Fruit fly (Drosophila melanogaster): Measurements from ENCODE around the gene pnt.

pnt gene

dm6 chr3R:23363515-23364124, 17.7 kb upstream of the pnt start, which contains the start of gene CG4408 (continued):
- TF ChIP-seq Sox102F (GFP tag; optimal IDR thresholded peaks at IDR 0.05) (peak; percentile 91), CG6163 (GFP tag; IDR thresholded peaks at IDR 0.05) (peak; percentile 83), Smox (GFP tag; optimal IDR thresholded peaks at IDR 0.05) (peak; percentile 89), CG10631 (GFP tag; optimal IDR thresholded peaks at IDR 0.05) (peak; percentile 73), CG6854 (GFP tag; optimal IDR thresholded peaks at IDR 0.05) (peak; percentile 54), CG15336 (GFP tag; IDR thresholded peaks at IDR 0.05) (peak; percentile 68), Hr4 (GFP tag; optimal IDR thresholded peaks at IDR 0.05) (peak; percentile 76), Met (GFP tag; optimal IDR thresholded peaks at IDR 0.05) (peak; percentile 91), OdsH (GFP tag; optimal IDR thresholded peaks at IDR 0.05) (peak; percentile 83), Eip78C (GFP tag) (peak; percentile 85), CG8319 (GFP tag; optimal IDR thresholded peaks at IDR 0.05) (peak; percentile 71), ss (GFP tag; optimal IDR thresholded peaks at IDR 0.05) (peak; percentile 10 to 16), CG3919 (GFP tag; optimal IDR thresholded peaks at IDR 0.05) (peak; percentile 76)

dm6 chr3R:23360356-23360755, 14.4 kb upstream of the pnt start:
- TF ChIP-seq esn (GFP tag; optimal IDR thresholded peaks at IDR 0.05) (no peak), CG1621 (tag; optimal IDR thresholded peaks at IDR 0.05) (no peak), fkh (GFP tag; optimal IDR thresholded peaks at IDR 0.05) (no peak), svp (GFP tag) (peak; percentile 94)

- peak; percentile 70 for TF ChIP-seq svp (GFP tag)
- no peak for TF ChIP-seq CG7368 (GFP tag; optimal IDR thresholded peaks at IDR 0.05)
Measured at dm6 chr3R:23359420-23359819, 13.5 kb upstream of the pnt start.

dm6 chr3R:23358565-23359138, 12.7 kb upstream of the pnt start, which contains the start of gene RpS3:
RpS3 (plus strand) TSS chr3R:23358812.
- TF ChIP-seq CG6854 (GFP tag; optimal IDR thresholded peaks at IDR 0.05) = peak; percentile 80
- peak; percentile 14 for TF ChIP-seq net (GFP tag; optimal IDR thresholded peaks at IDR 0.05)
- peak; percentile 98 for TF ChIP-seq achi (GFP tag; optimal IDR thresholded peaks at IDR 0.05)
- TF ChIP-seq CG31627 (GFP tag; optimal IDR thresholded peaks at IDR 0.05) = no peak
- TF ChIP-seq Ets21C (GFP tag; optimal IDR thresholded peaks at IDR 0.05) = no peak
- TF ChIP-seq Eip78C (GFP tag) = peak; percentile 64
- TF ChIP-seq topi (GFP tag; optimal IDR thresholded peaks at IDR 0.05) = peak; percentile 18
- TF ChIP-seq Gug (GFP tag; IDR thresholded peaks at IDR 0.05) = no peak
- no peak for TF ChIP-seq CG4318 (GFP tag; optimal IDR thresholded peaks at IDR 0.05)
- no peak for TF ChIP-seq CG8319 (GFP tag; optimal IDR thresholded peaks at IDR 0.05)
- peak; percentile 1 for TF ChIP-seq Sox102F (GFP tag; optimal IDR thresholded peaks at IDR 0.05)
- TF ChIP-seq Lpt (GFP tag; optimal IDR thresholded peaks at IDR 0.05) = no peak
- peak; percentile 15 for TF ChIP-seq fkh (GFP tag; optimal IDR thresholded peaks at IDR 0.05)
- peak; percentile 5 for TF ChIP-seq CG3919 (GFP tag; optimal IDR thresholded peaks at IDR 0.05)
- TF ChIP-seq svp (GFP tag) = peak; percentile 14
- no peak for TF ChIP-seq Met (GFP tag; optimal IDR thresholded peaks at IDR 0.05)
- TF ChIP-seq ss (GFP tag; optimal IDR thresholded peaks at IDR 0.05) = peak; percentile 25 to 49
- no peak for TF ChIP-seq OdsH (GFP tag; optimal IDR thresholded peaks at IDR 0.05)
- peak; percentile 4 for TF ChIP-seq CG34406 (GFP tag; optimal IDR thresholded peaks at IDR 0.05)
- peak; percentile 8 for TF ChIP-seq CG6276 (GFP tag; optimal IDR thresholded peaks at IDR 0.05)
- no peak for TF ChIP-seq CG6163 (GFP tag; IDR thresholded peaks at IDR 0.05)
- no peak for TF ChIP-seq CG7368 (GFP tag; optimal IDR thresholded peaks at IDR 0.05)
- no peak for TF ChIP-seq Blimp-1 (GFP tag; optimal IDR thresholded peaks at IDR 0.05)
- peak; percentile 35 for TF ChIP-seq Ets96B (tag; optimal IDR thresholded peaks at IDR 0.05)
- TF ChIP-seq eg (GFP tag; IDR thresholded peaks at IDR 0.05) = no peak; the same call in 2 of the 3 replicates

dm6 chr3R:23356920-23357386, 11.0 kb upstream of the pnt start:
- TF ChIP-seq Eip78C (GFP tag) = peak; percentile 92
- peak; percentile 38 for TF ChIP-seq Blimp-1 (GFP tag; optimal IDR thresholded peaks at IDR 0.05)
- TF ChIP-seq Smox (GFP tag; optimal IDR thresholded peaks at IDR 0.05) = peak; percentile 57
- peak; percentile 57 to 68 for TF ChIP-seq ss (GFP tag; optimal IDR thresholded peaks at IDR 0.05)
- TF ChIP-seq achi (GFP tag; optimal IDR thresholded peaks at IDR 0.05) = peak; percentile 86
- peak; percentile 88 for TF ChIP-seq CG34406 (GFP tag; optimal IDR thresholded peaks at IDR 0.05)
- peak; percentile 72 for TF ChIP-seq esn (GFP tag; optimal IDR thresholded peaks at IDR 0.05)
- TF ChIP-seq CG10669 (GFP tag; optimal IDR thresholded peaks at IDR 0.05) = peak; percentile 61
- TF ChIP-seq CG15336 (GFP tag; IDR thresholded peaks at IDR 0.05) = peak; percentile 93
- TF ChIP-seq fd59A (GFP tag; optimal IDR thresholded peaks at IDR 0.05) = peak; percentile 25
- TF ChIP-seq CG31627 (GFP tag; optimal IDR thresholded peaks at IDR 0.05) = peak; percentile 39
- peak; percentile 62 for TF ChIP-seq CG7368 (GFP tag; optimal IDR thresholded peaks at IDR 0.05)
- TF ChIP-seq CG8319 (GFP tag; optimal IDR thresholded peaks at IDR 0.05) = peak; percentile 18
- TF ChIP-seq CG11294 (GFP tag; IDR thresholded peaks at IDR 0.05) = peak; percentile 50; the same call in 1 of the 2 replicates
- peak; percentile 45 for TF ChIP-seq dac (GFP tag; optimal IDR thresholded peaks at IDR 0.05)
- TF ChIP-seq CG10631 (GFP tag; optimal IDR thresholded peaks at IDR 0.05) = peak; percentile 78
- peak; percentile 61 for TF ChIP-seq topi (GFP tag; optimal IDR thresholded peaks at IDR 0.05)
- peak; percentile 75 for TF ChIP-seq CG3919 (GFP tag; optimal IDR thresholded peaks at IDR 0.05)
- TF ChIP-seq acj6 (GFP tag; optimal IDR thresholded peaks at IDR 0.05) = peak; percentile 78
- TF ChIP-seq svp (GFP tag) = peak; percentile 68
- peak; percentile 62 for TF ChIP-seq Ets96B (tag; optimal IDR thresholded peaks at IDR 0.05)
- TF ChIP-seq Ets21C (GFP tag; optimal IDR thresholded peaks at IDR 0.05) = no peak
- no peak for TF ChIP-seq fd85E (GFP tag; optimal IDR thresholded peaks at IDR 0.05)
- peak; percentile 85 for TF ChIP-seq CG8632 (GFP tag; optimal IDR thresholded peaks at IDR 0.05)

Data from whole organism, prepupa.